Fruit fly (Drosophila melanogaster): ENCODE data around the gene Grl62b.

Grl62b gene

DNA sequence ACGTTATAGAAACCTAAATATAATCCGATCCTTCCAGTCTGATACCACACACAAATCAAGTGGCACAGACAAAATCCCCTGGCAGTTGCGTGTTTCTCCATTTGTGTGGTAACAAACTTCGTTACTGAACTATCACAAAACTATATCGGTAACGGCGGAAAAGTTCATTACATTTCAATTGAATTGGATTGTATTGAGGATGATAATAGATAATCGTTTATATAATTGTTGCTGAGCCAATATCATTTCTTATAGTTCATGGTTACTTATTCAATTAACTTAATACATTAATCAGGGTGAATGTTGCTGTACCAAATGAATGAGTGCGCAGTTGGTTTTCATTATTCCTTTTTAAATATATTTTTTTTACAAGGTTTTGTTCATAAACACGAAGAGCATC is at the start of gene Grl62b:
TSS of gene Grl62b (minus strand) at position 101 of the 400 bp plus-strand sequence.
- TF ChIP-seq dm (GFP tag; optimal IDR thresholded peaks at IDR 0.05) (no peak), bigmax (GFP tag; optimal IDR thresholded peaks at IDR 0.05) (no peak), ro (GFP tag; IDR thresholded peaks at IDR 0.05) (no peak), CG15696 (tag; optimal IDR thresholded peaks at IDR 0.05) (no peak), CrebB (tag; optimal IDR thresholded peaks at IDR 0.05) (no peak), Spps (tag; optimal IDR thresholded peaks at IDR 0.05) (no peak), inv (GFP tag; IDR thresholded peaks at IDR 0.05; ENCODE audit: partially characterized antibody) (no peak), pros (GFP tag; optimal IDR thresholded peaks at IDR 0.05) (no peak)

DNA sequence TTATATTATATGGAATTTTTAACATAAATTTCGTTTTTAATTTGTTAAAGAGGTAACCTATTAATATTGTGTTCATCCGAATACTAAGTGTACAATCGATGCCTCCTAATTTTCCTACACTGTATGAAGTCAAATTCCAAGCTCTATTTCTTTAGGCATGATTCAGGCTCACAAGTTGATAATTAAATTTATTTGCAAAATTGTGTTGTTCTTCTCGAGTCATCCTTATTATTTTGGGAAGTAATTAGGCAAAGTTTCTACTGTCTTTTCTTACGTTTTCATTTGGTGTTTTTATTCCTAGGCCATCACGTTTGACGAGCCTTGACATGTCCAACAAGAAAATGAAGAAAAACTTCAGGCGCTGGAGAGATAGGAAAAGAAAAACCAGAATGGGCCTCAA is 14.9 kb upstream of the Grl62b start, which contains the start of gene CG42355:
TSS of gene CG42355 (minus strand) at position 101 of the 400 bp plus-strand sequence.
- TF ChIP-seq HmgD (GFP tag; optimal IDR thresholded peaks at IDR 0.05) (no peak), CG7928 (GFP tag; optimal IDR thresholded peaks at IDR 0.05) (no peak), hb (GFP tag; IDR thresholded peaks at IDR 0.05; ENCODE audit: partially characterized antibody) (no peak), CG17359 (tag; optimal IDR thresholded peaks at IDR 0.05) (no peak), nmo (GFP tag; optimal IDR thresholded peaks at IDR 0.05) (no peak), crol (GFP tag; IDR thresholded peaks at IDR 0.05) (no peak), Opbp (GFP tag; IDR thresholded peaks at IDR 0.05; ENCODE audit: partially characterized antibody) (no peak), seq (GFP tag; IDR thresholded peaks at IDR 0.05) (no peak)

DNA sequence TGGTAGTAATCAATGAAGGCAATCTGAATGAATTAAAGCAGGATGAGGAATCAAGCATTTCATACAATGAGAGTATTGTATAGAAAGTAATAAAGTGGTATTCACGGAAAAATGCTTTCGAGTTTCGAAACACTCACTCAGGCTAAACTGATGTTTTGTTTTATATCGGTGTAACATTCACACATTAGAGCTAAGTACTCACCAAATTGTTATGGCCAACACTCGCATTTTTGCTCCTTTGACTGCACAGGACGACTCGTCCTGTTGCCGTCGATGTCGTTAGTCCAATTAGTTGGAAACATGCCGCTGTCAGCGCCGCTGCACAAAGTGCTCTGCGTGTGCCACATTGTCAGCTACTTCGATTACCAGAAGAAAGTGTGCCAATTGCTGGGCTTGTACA is 3.5 kb upstream of the Grl62b start, which contains the start of gene Grl62c:
TSS of gene Grl62c (plus strand) at position 301 of the 400 bp plus-strand sequence.
- TF ChIP-seq Elba2 (GFP tag; optimal IDR thresholded peaks at IDR 0.05) (no peak), gcm (GFP tag; optimal IDR thresholded peaks at IDR 0.05) (no peak), ewg (GFP tag; optimal IDR thresholded peaks at IDR 0.05) (no peak), Ets65A (GFP tag) (peak; percentile 21), chif (GFP tag; optimal IDR thresholded peaks at IDR 0.05) (no peak), CG5953 (GFP tag; IDR thresholded peaks at IDR 0.05) (no peak), ham (GFP tag; IDR thresholded peaks at IDR 0.05) (no peak), HHEX (GFP tag; optimal IDR thresholded peaks at IDR 0.05) (no peak)

DNA sequence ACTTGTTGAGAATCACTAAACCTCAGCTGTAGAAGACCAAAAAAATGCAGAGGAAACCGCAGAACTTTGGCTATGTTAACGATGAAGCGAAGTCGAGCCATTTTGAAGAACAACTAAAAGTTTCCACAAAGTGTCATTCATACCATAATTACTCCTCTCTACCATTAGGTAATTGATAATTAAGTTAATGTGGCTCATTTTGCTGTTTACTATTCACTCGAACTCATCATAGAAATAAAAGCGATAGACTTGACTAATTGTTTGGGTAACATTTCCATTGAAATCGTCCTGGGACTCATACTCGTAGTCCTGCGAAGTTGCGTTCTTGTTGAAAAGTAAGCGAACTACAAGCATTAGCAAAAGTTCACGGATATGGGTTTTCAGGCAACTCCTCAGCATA is 1.3 kb downstream of the Grl62b start, which contains the start of gene Grl62a:
TSS of gene Grl62a (minus strand) at position 101 of the 400 bp plus-strand sequence.
- no peak for TF ChIP-seq Xrp1 (GFP tag; IDR thresholded peaks at IDR 0.05)
- no peak for TF ChIP-seq unpg (GFP tag; optimal IDR thresholded peaks at IDR 0.05)
- no peak for TF ChIP-seq z (GFP tag; IDR thresholded peaks at IDR 0.05)
- no peak for TF ChIP-seq CG1602 (GFP tag; optimal IDR thresholded peaks at IDR 0.05)
- TF ChIP-seq bbx (GFP tag; IDR thresholded peaks at IDR 0.05; ENCODE audit: partially characterized antibody) = no peak

DNA sequence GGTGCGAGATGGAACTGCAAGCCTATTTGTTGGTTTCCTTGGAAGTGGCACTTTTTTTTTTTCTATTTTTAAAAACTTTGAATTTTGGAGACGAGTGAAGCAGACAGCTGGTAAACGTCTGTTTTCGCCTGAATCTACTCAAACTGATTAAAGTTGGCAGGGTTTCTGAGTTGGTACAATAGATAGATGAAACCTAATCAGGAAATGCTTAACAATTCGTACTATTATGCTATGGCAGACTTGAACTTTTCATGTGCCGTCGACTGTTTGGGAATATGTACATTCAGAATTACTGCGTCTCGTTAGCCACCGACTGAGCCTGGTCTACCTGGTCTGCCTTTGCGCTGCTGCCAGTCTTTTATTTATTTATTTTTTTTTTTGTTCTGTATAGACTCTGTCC is 17.6 kb downstream of the Grl62b start, which contains the start of gene CG42841:
TSS of gene CG42841 (minus strand) at position 101 of the 400 bp plus-strand sequence.
- TF ChIP-seq sna (GFP tag; IDR thresholded peaks at IDR 0.05; ENCODE audit: partially characterized antibody) (no peak), so (GFP tag; IDR thresholded peaks at IDR 0.05) (no peak), Nf-YA (GFP tag; IDR thresholded peaks at IDR 0.05) (no peak), CG9932 (GFP tag; IDR thresholded peaks at IDR 0.05) (no peak), Dll (GFP tag; IDR thresholded peaks at IDR 0.05; ENCODE audit: partially characterized antibody) (no peak), Jarid2 (GFP tag; optimal IDR thresholded peaks at IDR 0.05) (no peak), CG17802 (tag; optimal IDR thresholded peaks at IDR 0.05) (no peak), pnt (GFP tag; optimal IDR thresholded peaks at IDR 0.05) (no peak), lbe (GFP tag; optimal IDR thresholded peaks at IDR 0.05) (no peak), cad (GFP tag; optimal IDR thresholded peaks at IDR 0.05) (no peak), CG11456 (GFP tag; IDR thresholded peaks at IDR 0.05) (no peak), CG10274 (GFP tag; optimal IDR thresholded peaks at IDR 0.05) (no peak)

Measured in whole organism, embryonic.